Fruit fly (Drosophila melanogaster): ENCODE measurements around the gene Ran.

dm6 chrX:11144575-11144974 lies 3.9 kb downstream of the Ran start:
- TF ChIP-seq CG14655 (GFP tag; optimal IDR thresholded peaks at IDR 0.05), result no peak
- no peak for TF ChIP-seq EcR (GFP tag; optimal IDR thresholded peaks at IDR 0.05)
- no peak for TF ChIP-seq CG4496 (GFP tag; IDR thresholded peaks at IDR 0.05)
- no peak for TF ChIP-seq Pif1A (GFP tag; optimal IDR thresholded peaks at IDR 0.05)
- no peak for TF ChIP-seq CG9948 (tag; optimal IDR thresholded peaks at IDR 0.05)
- TF ChIP-seq CG32121 (GFP tag; IDR thresholded peaks at IDR 0.05), result no peak
- TF ChIP-seq CG8159 (tag; optimal IDR thresholded peaks at IDR 0.05), result no peak
- no peak for TF ChIP-seq CG12605 (GFP tag; IDR thresholded peaks at IDR 0.05)
- no peak for TF ChIP-seq fd96Ca (GFP tag; IDR thresholded peaks at IDR 0.05)
- TF ChIP-seq CG10348 (GFP tag; IDR thresholded peaks at IDR 0.05), result no peak
